Fruit fly (Drosophila melanogaster) whole organism, wandering third instar larva: ENCODE data around the gene CdGAPr.

ENCODE experiments used
- CG32264 ChIP-seq: fragments of 200-800 bp; sonication (Bioruptor generic); optimal IDR thresholded peaks from 2 replicates; lab custom pipeline; 2016; ENCODE audit warnings: missing biosample characterization, missing genetic modification characterization
- GATAd ChIP-seq: sonication (Bioruptor generic); optimal IDR thresholded peaks from 2 replicates; lab custom pipeline; 2016; ENCODE audit warnings: missing biosample characterization, missing genetic modification characterization
- Hr78 ChIP-seq: fragments of >200 bp; optimal IDR thresholded peaks from 2 replicates; lab custom pipeline; 2017; ENCODE audit warnings: missing biosample characterization, missing genetic modification characterization
- Rel ChIP-seq, 2 experiments: fragments of 200-800 bp; sonication (Bioruptor generic) in 1 of 2; optimal IDR thresholded peaks; 2 replicates in 1 of 2; 3 replicates in 1 of 2; lab custom pipeline; 2016 to 2019; ENCODE audit warnings: mild to moderate bottlenecking in 2 of 2, missing biosample characterization in 2 of 2, missing genetic modification characterization in 2 of 2, moderate library complexity in 1 of 2
- Vsx2 ChIP-seq: fragments of 200-300, 225-300 bp; sonication (Bioruptor generic); optimal IDR thresholded peaks from 2 replicates; lab custom pipeline; 2018; ENCODE audit warnings: missing biosample characterization, missing genetic modification characterization; ENCODE audit not compliant: partially characterized antibody
- dl ChIP-seq, 2 experiments: fragments of 175-275, 200-275 bp in 1 of 2; fragments of 200-275 bp in 1 of 2; sonication (Bioruptor generic); optimal IDR thresholded peaks; lab custom pipeline; 2018; ENCODE audit warnings: mild to moderate bottlenecking in 2 of 2, missing biosample characterization in 2 of 2, missing genetic modification characterization in 2 of 2, moderate library complexity in 2 of 2; ENCODE audit not compliant: partially characterized antibody in 2 of 2, insufficient read depth in 1 of 2
- dsf ChIP-seq: sonication (Bioruptor generic); optimal IDR thresholded peaks from 2 replicates; lab custom pipeline; 2016; ENCODE audit warnings: missing biosample characterization, missing genetic modification characterization, borderline replicate concordance
- ey ChIP-seq: fragments of 200-800 bp; sonication (Bioruptor generic); optimal IDR thresholded peaks from 2 replicates; lab custom pipeline; 2016; ENCODE audit warnings: missing biosample characterization, missing genetic modification characterization
- lola ChIP-seq: fragments of >200 bp; optimal IDR thresholded peaks from 2 replicates; lab custom pipeline; 2017; ENCODE audit warnings: missing biosample characterization, missing genetic modification characterization
- psq ChIP-seq: fragments of 200-800 bp; sonication (Bioruptor generic); optimal IDR thresholded peaks from 3 replicates; lab custom pipeline; 2017; ENCODE audit warnings: missing biosample characterization, mild to moderate bottlenecking, missing genetic modification characterization, moderate library complexity
- usp ChIP-seq: fragments of >200 bp; optimal IDR thresholded peaks from 2 replicates; lab custom pipeline; 2017; ENCODE audit warnings: missing biosample characterization, missing genetic modification characterization

DNA sequence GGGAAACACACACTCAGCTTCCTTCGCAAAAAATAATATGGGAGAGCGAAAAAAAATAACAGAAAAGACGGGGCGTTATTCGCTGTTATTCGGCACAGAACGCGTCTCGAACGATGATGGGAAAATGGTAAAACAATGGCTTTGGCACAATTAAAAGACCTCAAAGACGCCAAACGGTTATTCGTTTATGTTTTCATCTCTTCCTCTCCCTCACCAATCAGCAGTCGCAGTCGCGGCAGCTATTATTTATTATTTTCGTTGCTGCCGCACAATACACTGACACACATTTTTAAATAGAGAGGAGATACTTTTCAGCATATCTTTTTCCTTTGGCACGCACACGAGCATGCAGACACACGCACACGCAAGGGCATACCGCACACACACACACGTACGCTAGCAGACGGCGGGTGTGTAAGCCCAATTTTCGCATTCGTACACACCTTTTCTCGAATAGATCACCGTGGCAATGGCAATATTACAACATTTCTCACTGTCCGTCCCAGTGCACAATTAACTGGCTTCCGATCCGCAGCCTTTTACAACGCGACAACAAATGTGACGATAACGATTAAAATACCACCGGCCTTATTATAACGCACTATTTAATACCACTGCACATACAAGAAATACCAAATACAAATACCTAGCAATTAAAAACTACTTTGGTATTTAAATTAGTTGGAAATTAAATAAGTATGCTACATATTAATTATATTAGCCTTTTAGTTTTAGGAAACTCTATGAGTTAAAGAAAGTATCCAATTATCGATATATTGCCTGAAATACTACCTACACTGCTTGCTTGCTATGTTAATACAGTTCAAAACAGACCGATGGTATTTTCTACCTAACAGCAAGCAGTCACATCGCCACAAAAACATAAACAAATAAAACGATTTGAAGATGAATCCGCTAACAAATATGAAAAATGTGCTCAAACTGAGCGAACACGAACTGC lies at the start of gene CdGAPr, which contains the start of gene CG10466:
- TF ChIP-seq Rel (GFP tag; optimal IDR thresholded peaks at IDR 0.05; lab: Kevin White, UChicago) (no peak), Rel (tag; optimal IDR thresholded peaks at IDR 0.05; lab: Kevin White, UChicago) (peak; percentile 25), GATAd (GFP tag; lab: Kevin White, UChicago) (no peak), dl (GFP tag; optimal IDR thresholded peaks at IDR 0.05; lab: Kevin White, UChicago; ENCODE audit: insufficient read depth in 1 of 2, partially characterized antibody in 2 of 2) (no peak), CG32264 (GFP tag; lab: Kevin White, UChicago) (no peak), usp (GFP tag; lab: Kevin White, UChicago) (no peak), Hr78 (no peak), Vsx2 (GFP tag; lab: Kevin White, UChicago) (no peak), dsf (GFP tag; lab: Kevin White, UChicago) (no peak), ey (GFP tag; lab: Kevin White, UChicago) (no peak), psq (peak; percentile 15), lola (no peak)
